Fruit fly (Drosophila melanogaster) whole organism, embryonic: ENCODE results near the gene CG6023.

Experiments
- Adf1 ChIP-seq: fragments of 200-800 bp; sonication (Bioruptor generic); IDR thresholded peaks from 2 replicates; pipeline ENCODE4 v1.3.6; 2022; ENCODE audit warnings: missing biosample characterization, missing genetic modification characterization
- Awh ChIP-seq: fragments of 200-800 bp; sonication (Bioruptor generic); IDR thresholded peaks from 2 replicates; pipeline ENCODE4, ENCODE4 v1.3.6; 2022; ENCODE audit warnings: missing biosample characterization, missing genetic modification characterization
- Bgb ChIP-seq: fragments of 200-800 bp; sonication (Bioruptor generic); IDR thresholded peaks from 2 replicates; pipeline ENCODE4 v1.3.6; 2022; ENCODE audit warnings: missing biosample characterization, missing genetic modification characterization; ENCODE audit not compliant: partially characterized antibody
- CG11456 ChIP-seq: fragments of 200-800 bp; sonication (Bioruptor generic); IDR thresholded peaks from 3 replicates; pipeline ENCODE4 v1.3.6; 2022; ENCODE audit warnings: missing biosample characterization, missing genetic modification characterization
- CG11504 ChIP-seq: fragments of 200-800 bp; sonication (Bioruptor generic); optimal IDR thresholded peaks from 3 replicates; lab custom pipeline; 2019; ENCODE audit warnings: missing biosample characterization, mild to moderate bottlenecking, missing genetic modification characterization, moderate library complexity
- CG16813 ChIP-seq: fragments of 200-800 bp; sonication (Bioruptor generic); IDR thresholded peaks from 3 replicates; pipeline ENCODE4 v1.3.6; 2022; ENCODE audit warnings: missing biosample characterization, missing genetic modification characterization; ENCODE audit not compliant: partially characterized antibody
- CG17385 ChIP-seq: fragments of 200-800 bp; sonication (Bioruptor generic); optimal IDR thresholded peaks from 3 replicates; lab custom pipeline; 2018; ENCODE audit warnings: missing biosample characterization, mild to moderate bottlenecking, missing genetic modification characterization
- CG1792 ChIP-seq: fragments of 200-800 bp; sonication (Bioruptor generic); optimal IDR thresholded peaks from 2 replicates; lab custom pipeline; 2016; ENCODE audit warnings: missing biosample characterization, missing genetic modification characterization
- CG4404 ChIP-seq: fragments of 200-800 bp; sonication (Bioruptor generic); IDR thresholded peaks from 2 replicates; pipeline ENCODE4 v1.3.6; 2022; ENCODE audit warnings: missing biosample characterization, missing genetic modification characterization
- CG4617 ChIP-seq: fragments of 200-800 bp; sonication (Bioruptor generic); optimal IDR thresholded peaks from 3 replicates; lab custom pipeline; 2016; ENCODE audit warnings: missing biosample characterization, missing genetic modification characterization, borderline replicate concordance
- CG6765 ChIP-seq: fragments of 200-800 bp; sonication (Bioruptor generic); optimal IDR thresholded peaks from 3 replicates; lab custom pipeline; 2017; ENCODE audit warnings: missing biosample characterization, mild to moderate bottlenecking, missing genetic modification characterization
- CG7839 ChIP-seq: fragments of 200-800 bp; sonication (Bioruptor generic); optimal IDR thresholded peaks from 3 replicates; lab custom pipeline; 2018; ENCODE audit warnings: missing biosample characterization, mild to moderate bottlenecking, missing genetic modification characterization, moderate library complexity
- CG9817 ChIP-seq: fragments of 200-800 bp; sonication (Bioruptor generic); optimal IDR thresholded peaks from 2 replicates; lab custom pipeline; 2018; ENCODE audit warnings: missing biosample characterization, mild to moderate bottlenecking, missing genetic modification characterization, moderate library complexity
- Camta ChIP-seq: fragments of 200-800 bp; sonication (Bioruptor generic); optimal IDR thresholded peaks from 2 replicates; lab custom pipeline; 2016; ENCODE audit warnings: missing biosample characterization, missing genetic modification characterization
- Chrac-16 ChIP-seq: fragments of 200-800 bp; sonication (Bioruptor generic); optimal IDR thresholded peaks from 3 replicates; lab custom pipeline; 2016; ENCODE audit warnings: missing biosample characterization, missing genetic modification characterization
- Dbx ChIP-seq: fragments of 200-800 bp; sonication (Bioruptor generic); IDR thresholded peaks from 3 replicates; pipeline ENCODE4 v1.3.6; 2022; ENCODE audit warnings: missing biosample characterization, missing genetic modification characterization
- Deaf1 ChIP-seq: fragments of 200-800 bp; optimal IDR thresholded peaks from 3 replicates; lab custom pipeline; 2019; ENCODE audit warnings: missing biosample characterization, mild to moderate bottlenecking, missing genetic modification characterization, moderate library complexity
- Dll ChIP-seq: fragments of 200-800 bp; sonication (Bioruptor generic); IDR thresholded peaks from 4 replicates; pipeline ENCODE4 v1.3.6; 2022; ENCODE audit warnings: missing biosample characterization, missing genetic modification characterization; ENCODE audit not compliant: partially characterized antibody
- Doc3 ChIP-seq: fragments of 200-800 bp; sonication (Bioruptor generic); IDR thresholded peaks from 3 replicates; pipeline ENCODE4 v1.3.6; 2022; ENCODE audit warnings: missing biosample characterization, missing genetic modification characterization; ENCODE audit not compliant: partially characterized antibody
- Fer2 ChIP-seq: fragments of 200-800 bp; sonication (Bioruptor generic); optimal IDR thresholded peaks from 2 replicates; lab custom pipeline; 2018; ENCODE audit warnings: missing biosample characterization, mild to moderate bottlenecking, missing genetic modification characterization, moderate library complexity
- Jarid2 ChIP-seq: fragments of 200-800 bp; sonication (Bioruptor generic); optimal IDR thresholded peaks from 3 replicates; lab custom pipeline; 2017; ENCODE audit warnings: mild to moderate bottlenecking, missing biosample characterization, missing genetic modification reagents, missing genetic modification characterization
- Med ChIP-seq: fragments of 200-800 bp; sonication (Bioruptor generic); peaks from one replicate; lab custom pipeline; 2016; ENCODE audit warnings: missing biosample characterization, missing genetic modification characterization, mild to moderate bottlenecking, inconsistent platforms, moderate library complexity
- Neu2 ChIP-seq: fragments of 200-800 bp; sonication (Bioruptor generic); optimal IDR thresholded peaks from 3 replicates; lab custom pipeline; 2016; ENCODE audit warnings: missing biosample characterization, missing genetic modification characterization, borderline replicate concordance
- Nf-YA ChIP-seq: fragments of 200-800 bp; sonication (Bioruptor generic); IDR thresholded peaks from 2 replicates; pipeline ENCODE4 v1.3.6; 2022; ENCODE audit warnings: missing biosample characterization, missing genetic modification characterization
- Nf-YB ChIP-seq: fragments of 200-800 bp; sonication (Bioruptor generic); optimal IDR thresholded peaks from 3 replicates; lab custom pipeline; 2019; ENCODE audit warnings: missing biosample characterization, mild to moderate bottlenecking, missing genetic modification characterization, moderate library complexity
- Nf-YC ChIP-seq: fragments of 200-800 bp; optimal IDR thresholded peaks from 3 replicates; lab custom pipeline; 2019; ENCODE audit warnings: missing biosample characterization, mild to moderate bottlenecking, missing genetic modification characterization, moderate library complexity
- Scr ChIP-seq: fragments of 200-800 bp; sonication (Bioruptor generic); IDR thresholded peaks from 2 replicates; pipeline ENCODE4 v1.3.6; 2022; ENCODE audit warnings: missing biosample characterization, missing genetic modification characterization; ENCODE audit not compliant: partially characterized antibody
- Side ChIP-seq: fragments of 200-800 bp; sonication (Bioruptor generic); optimal IDR thresholded peaks from 2 replicates; lab custom pipeline; 2016; ENCODE audit warnings: missing biosample characterization, missing genetic modification characterization
- Trl ChIP-seq, 3 experiments: fragments of >200 bp in 2 of 3; fragments of 200-800 bp in 1 of 3; sonication (Bioruptor generic) in 1 of 3; optimal IDR thresholded peaks; 2 replicates in 1 of 3; 3 replicates in 2 of 3; lab custom pipeline; 2016 to 2017; ENCODE audit warnings: missing biosample characterization in 1 of 3, missing genetic modification characterization in 1 of 3
- ac ChIP-seq: fragments of 200-800 bp; sonication (Bioruptor generic); optimal IDR thresholded peaks from 3 replicates; lab custom pipeline; 2017; ENCODE audit warnings: missing biosample characterization, mild to moderate bottlenecking, missing genetic modification characterization
- amos ChIP-seq: fragments of 200-800 bp; sonication (Bioruptor generic); IDR thresholded peaks from 2 replicates; pipeline ENCODE4 v1.3.6; 2022; ENCODE audit warnings: missing biosample characterization, missing genetic modification characterization; ENCODE audit not compliant: partially characterized antibody
- ara ChIP-seq: fragments of 200-800 bp; sonication (Bioruptor generic); IDR thresholded peaks from 2 replicates; pipeline ENCODE4 v1.3.6; 2022; ENCODE audit warnings: missing biosample characterization, missing genetic modification characterization
- br ChIP-seq: fragments of >200 bp; optimal IDR thresholded peaks from 2 replicates; lab custom pipeline; 2017
- btn ChIP-seq: fragments of 200-800 bp; sonication (Bioruptor generic); optimal IDR thresholded peaks from 2 replicates; lab custom pipeline; 2016; ENCODE audit warnings: missing biosample characterization, missing genetic modification characterization
- crol ChIP-seq: fragments of 200-800 bp; sonication (Bioruptor generic); IDR thresholded peaks from 2 replicates; pipeline ENCODE4 v1.3.6; 2022; ENCODE audit warnings: missing biosample characterization, missing genetic modification characterization
- grau ChIP-seq: fragments of 200-800 bp; optimal IDR thresholded peaks from 3 replicates; lab custom pipeline; 2019; ENCODE audit warnings: missing biosample characterization, mild to moderate bottlenecking, missing genetic modification characterization, moderate library complexity
- hbn ChIP-seq: fragments of 200-800 bp; sonication (Bioruptor generic); IDR thresholded peaks from 2 replicates; pipeline ENCODE4 v1.3.6; 2022; ENCODE audit warnings: missing biosample characterization, missing genetic modification characterization; ENCODE audit not compliant: partially characterized antibody
- jing ChIP-seq: fragments of 200-800 bp; sonication (Bioruptor generic); optimal IDR thresholded peaks from 2 replicates; lab custom pipeline; 2018; ENCODE audit warnings: missing biosample characterization, mild to moderate bottlenecking, missing genetic modification characterization
- jumu ChIP-seq: fragments of 200-800 bp; sonication (Bioruptor generic); optimal IDR thresholded peaks from 3 replicates; lab custom pipeline; 2016; ENCODE audit warnings: missing biosample characterization, missing genetic modification characterization
- kah ChIP-seq: fragments of 200-800 bp; sonication (Bioruptor generic); optimal IDR thresholded peaks from 2 replicates; lab custom pipeline; 2018; ENCODE audit warnings: missing biosample characterization, mild to moderate bottlenecking, missing genetic modification characterization
- kay ChIP-seq: fragments of 200-800 bp; sonication (Bioruptor generic); optimal IDR thresholded peaks from 2 replicates; lab custom pipeline; 2016; ENCODE audit warnings: missing biosample characterization, missing genetic modification characterization
- org-1 ChIP-seq: fragments of 200-800 bp; sonication (Bioruptor generic); optimal IDR thresholded peaks from 2 replicates; lab custom pipeline; 2017; ENCODE audit warnings: missing biosample characterization, missing genetic modification characterization
- run ChIP-seq: fragments of 200-800 bp; sonication (Bioruptor generic); optimal IDR thresholded peaks from 3 replicates; lab custom pipeline; 2018; ENCODE audit warnings: missing biosample characterization, mild to moderate bottlenecking, missing genetic modification characterization
- so ChIP-seq: fragments of 200-800 bp; sonication (Bioruptor generic); IDR thresholded peaks from 3 replicates; pipeline ENCODE4 v1.3.6; 2022; ENCODE audit warnings: missing biosample characterization, missing genetic modification characterization
- sob ChIP-seq: fragments of 200-800 bp; sonication (Bioruptor generic); IDR thresholded peaks from 2 replicates; pipeline ENCODE4 v1.3.6; 2022; ENCODE audit warnings: missing biosample characterization, missing genetic modification characterization
- sr ChIP-seq: fragments of 200-800 bp; sonication (Bioruptor generic); IDR thresholded peaks from 3 replicates; pipeline ENCODE4 v1.3.6; 2022; ENCODE audit warnings: missing biosample characterization, missing genetic modification characterization
- tup ChIP-seq: fragments of 200-800 bp; sonication (Bioruptor generic); optimal IDR thresholded peaks from 2 replicates; lab custom pipeline; 2016; ENCODE audit warnings: missing biosample characterization, mild to moderate bottlenecking, missing genetic modification characterization, moderate library complexity
- unc-4 ChIP-seq: fragments of 200-800 bp; sonication (Bioruptor generic); IDR thresholded peaks from 2 replicates; pipeline ENCODE4 v1.3.6; 2022; ENCODE audit warnings: missing biosample characterization, missing genetic modification characterization; ENCODE audit not compliant: partially characterized antibody
- z ChIP-seq: fragments of 200-800 bp; sonication (Bioruptor generic); IDR thresholded peaks from 3 replicates; pipeline ENCODE4 v1.3.6; 2022; ENCODE audit warnings: missing biosample characterization, missing genetic modification characterization

Gene CG6023

dm6 chrX:18312445-18312911, 8.5 kb downstream of the CG6023 start (continued):
- no peak for TF ChIP-seq run (tag; lab: Kevin White, UChicago)
- TF ChIP-seq ara: no peak
- TF ChIP-seq CG1792 (GFP tag; lab: Kevin White, UChicago): no peak
- peak; percentile 83 for TF ChIP-seq crol
- TF ChIP-seq grau: no peak
- no peak for TF ChIP-seq Awh (GFP tag; lab: Robert Waterston, UW)
- 0 out of 3 replicates have a peak, but pooled peaks have one; percentile 42 for TF ChIP-seq Doc3 (GFP tag; lab: Robert Waterston, UW)
- no peak for TF ChIP-seq tup (GFP tag; lab: Kevin White, UChicago)
- TF ChIP-seq Dll (GFP tag; lab: Robert Waterston, UW): peak; percentile 46; the same call in 2 of the 4 replicates
- TF ChIP-seq Side: no peak
- TF ChIP-seq CG6765 (GFP tag; lab: Kevin White, UChicago): no peak
- TF ChIP-seq CG7839 (tag; lab: Kevin White, UChicago): no peak
- TF ChIP-seq Nf-YA (GFP tag; lab: Robert Waterston, UW): peak; percentile 84
- no peak for TF ChIP-seq org-1 (GFP tag; lab: Kevin White, UChicago)
- peak; percentile 46; the same call in 1 of the 3 replicates for TF ChIP-seq so
- TF ChIP-seq Fer2: no peak
- peak; percentile 41; the same call in 1 of the 2 replicates for TF ChIP-seq sob (GFP tag; lab: Robert Waterston, UW)
- peak; percentile 36; the same call in 1 of the 3 replicates for TF ChIP-seq CG16813 (GFP tag; lab: Robert Waterston, UW)
- no peak for TF ChIP-seq CG4404
- TF ChIP-seq Scr (GFP tag; lab: Robert Waterston, UW): peak; percentile 54
- TF ChIP-seq ac: no peak
- TF ChIP-seq Med: peak; percentile 59
- no peak for TF ChIP-seq Chrac-16 (GFP tag; lab: Kevin White, UChicago)
- TF ChIP-seq kay (GFP tag; lab: Kevin White, UChicago): no peak
- peak; percentile 99 for TF ChIP-seq Nf-YC
- TF ChIP-seq CG17385: peak; percentile 39
- no peak for TF ChIP-seq br
- TF ChIP-seq Adf1: peak; percentile 84
- TF ChIP-seq btn (GFP tag; lab: Kevin White, UChicago): no peak
- no peak for TF ChIP-seq Neu2 (GFP tag; lab: Kevin White, UChicago)
- peak; percentile 94 for TF ChIP-seq jing (GFP tag; lab: Kevin White, UChicago)
- peak; percentile 99 for TF ChIP-seq Nf-YB (GFP tag; lab: Kevin White, UChicago)
- TF ChIP-seq CG9817: no peak
- no peak for TF ChIP-seq jumu (GFP tag; lab: Kevin White, UChicago)
- TF ChIP-seq amos (GFP tag; lab: Robert Waterston, UW): no peak
- TF ChIP-seq Bgb: peak; percentile 51; the same call in 1 of the 2 replicates
- TF ChIP-seq hbn: peak; percentile 47; the same call in 1 of the 2 replicates
- 0 out of 3 replicates have a peak, but pooled peaks have one; percentile 33 for TF ChIP-seq sr (GFP tag; lab: Robert Waterston, UW)
- no peak for TF ChIP-seq CG4617 (GFP tag; lab: Kevin White, UChicago)
- TF ChIP-seq unc-4: peak; percentile 55; the same call in 1 of the 2 replicates
- no peak for TF ChIP-seq CG11504 (tag; lab: Kevin White, UChicago)
- TF ChIP-seq Deaf1 (tag; lab: Kevin White, UChicago): peak; percentile 96
- 0 out of 3 replicates have a peak, but pooled peaks have one; percentile 49 for TF ChIP-seq Dbx
- peak; percentile 99 for TF ChIP-seq z
- peak; percentile 71 for TF ChIP-seq Jarid2 (GFP tag; lab: Kevin White, UChicago)
- no peak for TF ChIP-seq Camta (GFP tag; lab: Kevin White, UChicago)
- TF ChIP-seq Trl (optimal IDR thresholded peaks at IDR 0.05; lab: Kevin White, UChicago): peak; percentile 87 to 97
- TF ChIP-seq Trl (GFP tag; optimal IDR thresholded peaks at IDR 0.05; lab: Kevin White, UChicago): no peak
- peak; percentile 95 for TF ChIP-seq kah (GFP tag; lab: Kevin White, UChicago)
- no peak for TF ChIP-seq CG11456 (GFP tag; lab: Robert Waterston, UW)
